Worm (Caenorhabditis elegans) whole organism, L4 larva: ENCODE measurements around the gene C29F3.7.

Source experiments
- mdt-29 ChIP-seq: fragments of 200-800 bp; sonication (Bioruptor generic); IDR thresholded peaks from 2 replicates; pipeline ENCODE4 v1.3.6; 2022; ENCODE audit warnings: missing genetic modification reagents, missing genetic modification characterization, missing compliant biosample characterization
- spr-3 ChIP-seq: fragments of 200-800 bp; sonication (Bioruptor generic); optimal IDR thresholded peaks from 2 replicates; lab custom pipeline; 2018; ENCODE audit warnings: mild to moderate bottlenecking, missing genetic modification characterization, missing compliant biosample characterization
- zfp-2 ChIP-seq: sonication (generic microtip); optimal IDR thresholded peaks from 2 replicates; lab custom pipeline; 2016; ENCODE audit warnings: mild to moderate bottlenecking, missing genetic modification characterization, missing compliant biosample characterization

DNA sequence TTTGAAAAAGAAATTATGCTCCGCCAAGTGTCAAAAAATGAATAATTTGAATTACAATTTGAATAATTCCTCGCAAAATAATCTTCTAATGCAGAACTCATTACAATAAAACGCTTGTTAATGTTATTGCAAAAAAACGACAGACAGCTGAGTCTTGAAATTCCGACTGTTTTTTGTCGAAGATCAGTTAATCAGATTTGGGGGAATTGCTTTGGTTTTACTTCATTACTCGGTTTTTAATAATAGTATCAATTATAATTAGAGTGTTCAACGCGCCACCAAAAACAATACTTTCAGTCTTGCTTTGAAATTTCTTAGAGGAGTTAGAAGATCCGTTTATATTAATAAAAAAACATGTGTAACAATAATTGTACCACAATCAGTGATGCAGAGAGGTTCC lies 23.2 kb downstream of the C29F3.7 start, which contains the start of gene srh-122:
- TF ChIP-seq spr-3 (GFP tag; lab: Kevin White, UChicago) = no peak
- no peak for TF ChIP-seq zfp-2 (tag; lab: Kevin White, UChicago)
- TF ChIP-seq mdt-29 (GFP tag; lab: Robert Waterston, UW) = no peak
